Worm (Caenorhabditis elegans): ENCODE data around the gene set-22.

set-22 gene

ce11 chrV:10464746-10465145 lies 28.0 kb downstream of the set-22 start:
- TF ChIP-seq unc-62 (GFP tag; optimal IDR thresholded peaks at IDR 0.05) (no peak), lin-39 (tag; optimal IDR thresholded peaks at IDR 0.05) (peak; percentile 26), nhr-77 (tag; optimal IDR thresholded peaks at IDR 0.05) (no peak), nhr-76 (tag; optimal IDR thresholded peaks at IDR 0.05) (no peak), daf-12 (tag; optimal IDR thresholded peaks at IDR 0.05) (no peak), lsy-12 (tag; optimal IDR thresholded peaks at IDR 0.05) (no peak), nhr-43 (tag; optimal IDR thresholded peaks at IDR 0.05; ENCODE audit: poor library complexity, severe bottlenecking) (peak; percentile 14), nhr-237 (tag; optimal IDR thresholded peaks at IDR 0.05) (no peak), nfya-1 (tag; optimal IDR thresholded peaks at IDR 0.05; ENCODE audit: insufficient read depth) (peak; percentile 39), ama-1 (optimal IDR thresholded peaks at IDR 0.05) (peak; percentile 1), skn-1 (tag; optimal IDR thresholded peaks at IDR 0.05) (no peak), ceh-9 (tag; optimal IDR thresholded peaks at IDR 0.05) (no peak)

- no peak for TF ChIP-seq nhr-67 (tag; optimal IDR thresholded peaks at IDR 0.05)
- TF ChIP-seq jun-1 (tag; optimal IDR thresholded peaks at IDR 0.05): no peak
- no peak for TF ChIP-seq lin-15B (tag; optimal IDR thresholded peaks at IDR 0.05)
- no peak for TF ChIP-seq tbx-2 (tag; optimal IDR thresholded peaks at IDR 0.05)
- no peak for TF ChIP-seq hmg-11 (tag; optimal IDR thresholded peaks at IDR 0.05)
- TF ChIP-seq elt-1 (tag; optimal IDR thresholded peaks at IDR 0.05): no peak
- no peak for TF ChIP-seq lin-39 (tag; optimal IDR thresholded peaks at IDR 0.05)
- no peak for TF ChIP-seq unc-39 (tag; optimal IDR thresholded peaks at IDR 0.05)
- TF ChIP-seq snpc-4 (tag; optimal IDR thresholded peaks at IDR 0.05): no peak
- no peak for TF ChIP-seq ZK546.5 (tag; optimal IDR thresholded peaks at IDR 0.05)
- TF ChIP-seq ceh-16 (tag; optimal IDR thresholded peaks at IDR 0.05): no peak
- no peak for TF ChIP-seq ztf-11 (tag; optimal IDR thresholded peaks at IDR 0.05)
- TF ChIP-seq pha-4 (tag; optimal IDR thresholded peaks at IDR 0.05): no peak
- TF ChIP-seq egl-5 (tag; optimal IDR thresholded peaks at IDR 0.05): no peak
- TF ChIP-seq elt-2 (tag; optimal IDR thresholded peaks at IDR 0.05): no peak
- no peak for TF ChIP-seq nhr-25 (tag; optimal IDR thresholded peaks at IDR 0.05)
- TF ChIP-seq fos-1 (tag; optimal IDR thresholded peaks at IDR 0.05): no peak
- no peak for TF ChIP-seq skn-1 (tag; optimal IDR thresholded peaks at IDR 0.05)
These were observed 28.8 kb downstream of the set-22 start for ce11 chrV:10465478-10465877.

ce11 chrV:10466607-10467092 lies 29.9 kb downstream of the set-22 start:
- TF ChIP-seq fkh-2 (tag; optimal IDR thresholded peaks at IDR 0.05): no peak
- peak; percentile 22 for TF ChIP-seq daf-12 (tag; optimal IDR thresholded peaks at IDR 0.05)
- peak in 2 of 3 experiments; percentile 80 to 91 for TF ChIP-seq elt-3 (tag; optimal IDR thresholded peaks at IDR 0.05)
- peak; percentile 70 for TF ChIP-seq snpc-4 (tag; optimal IDR thresholded peaks at IDR 0.05)
- peak; percentile 91 for TF ChIP-seq lsy-12 (tag; optimal IDR thresholded peaks at IDR 0.05)
- TF ChIP-seq pqm-1 (tag; optimal IDR thresholded peaks at IDR 0.05): peak; percentile 96
- peak; percentile 65 for TF ChIP-seq nhr-76 (tag; optimal IDR thresholded peaks at IDR 0.05)
- peak; percentile 44 for TF ChIP-seq skn-1 (tag; optimal IDR thresholded peaks at IDR 0.05)
- peak; percentile 87 for TF ChIP-seq ceh-28 (tag; optimal IDR thresholded peaks at IDR 0.05)
- TF ChIP-seq ZK546.5 (tag; optimal IDR thresholded peaks at IDR 0.05): no peak
- peak; percentile 79 for TF ChIP-seq fos-1 (tag; optimal IDR thresholded peaks at IDR 0.05)
- no peak for TF ChIP-seq aly-2 (tag; optimal IDR thresholded peaks at IDR 0.05)
- TF ChIP-seq egl-27 (tag; optimal IDR thresholded peaks at IDR 0.05): peak; percentile 84
- TF ChIP-seq nhr-23 (tag; optimal IDR thresholded peaks at IDR 0.05): peak; percentile 96
- peak; percentile 81 for TF ChIP-seq tbx-2 (tag; optimal IDR thresholded peaks at IDR 0.05)
- peak; percentile 85 for TF ChIP-seq elt-2 (tag; optimal IDR thresholded peaks at IDR 0.05)
- TF ChIP-seq ceh-82 (tag; optimal IDR thresholded peaks at IDR 0.05): peak; percentile 53
- peak; percentile 72 for TF ChIP-seq mml-1 (tag; optimal IDR thresholded peaks at IDR 0.05)
- TF ChIP-seq ztf-4 (tag; optimal IDR thresholded peaks at IDR 0.05): peak; percentile 84
- TF ChIP-seq eor-1 (tag; optimal IDR thresholded peaks at IDR 0.05): no peak
- peak; percentile 95 for TF ChIP-seq nfya-1 (tag; optimal IDR thresholded peaks at IDR 0.05; ENCODE audit: insufficient read depth)
- peak; percentile 78 for TF ChIP-seq R02D3.7 (tag; optimal IDR thresholded peaks at IDR 0.05)
- peak; percentile 98 for TF ChIP-seq mdl-1 (tag; optimal IDR thresholded peaks at IDR 0.05)
- no peak for TF ChIP-seq ztf-11 (tag; optimal IDR thresholded peaks at IDR 0.05)
- peak; percentile 85 for TF ChIP-seq egl-5 (tag; optimal IDR thresholded peaks at IDR 0.05)
- TF ChIP-seq lin-15B (tag; optimal IDR thresholded peaks at IDR 0.05): peak; percentile 73
- peak; percentile 99 for TF ChIP-seq nhr-25 (tag; optimal IDR thresholded peaks at IDR 0.05)
- TF ChIP-seq elt-1 (tag; optimal IDR thresholded peaks at IDR 0.05): peak; percentile 50
- peak; percentile 94 for TF ChIP-seq jun-1 (tag; optimal IDR thresholded peaks at IDR 0.05)
- peak; percentile 28 for TF ChIP-seq ceh-16 (tag; optimal IDR thresholded peaks at IDR 0.05)
- peak; percentile 86 for TF ChIP-seq unc-62 (GFP tag; optimal IDR thresholded peaks at IDR 0.05)
- peak; percentile 93 for TF ChIP-seq nhr-43 (tag; optimal IDR thresholded peaks at IDR 0.05; ENCODE audit: poor library complexity, severe bottlenecking)
- peak; percentile 89 for TF ChIP-seq fkh-10 (GFP tag; optimal IDR thresholded peaks at IDR 0.05)
- peak; percentile 58 for TF ChIP-seq zag-1 (tag; optimal IDR thresholded peaks at IDR 0.05)
- TF ChIP-seq pha-4 (tag; optimal IDR thresholded peaks at IDR 0.05): peak; percentile 99
- no peak for TF ChIP-seq ceh-9 (tag; optimal IDR thresholded peaks at IDR 0.05)
- peak; percentile 92 for TF ChIP-seq nhr-11 (tag; optimal IDR thresholded peaks at IDR 0.05)
- peak; percentile 87 for TF ChIP-seq hmg-11 (tag; optimal IDR thresholded peaks at IDR 0.05)
- TF ChIP-seq nhr-237 (tag; optimal IDR thresholded peaks at IDR 0.05): no peak
- no peak for TF ChIP-seq sea-2 (GFP tag; optimal IDR thresholded peaks at IDR 0.05)
- TF ChIP-seq ama-1 (optimal IDR thresholded peaks at IDR 0.05): peak; percentile 82
- TF ChIP-seq nhr-12 (tag; optimal IDR thresholded peaks at IDR 0.05): no peak
- TF ChIP-seq nhr-67 (tag; optimal IDR thresholded peaks at IDR 0.05): no peak

Measured in whole organism, L3 larva.